Worm (Caenorhabditis elegans): ENCODE data around the gene C38C10.3.
"Not testable (repeated sequence)": the region's sequence is repeated elsewhere in the genome, so short reads cannot be mapped to it uniquely, and the experiment has no call there.

ce11 chrIII:9420231-9420630 lies 34.8 kb upstream of the C38C10.3 start, which contains the start of gene T26G10.4:
- not testable (repeated sequence) for TF ChIP-seq skn-1 (tag; optimal IDR thresholded peaks at IDR 0.05); ZK546.5 (tag; optimal IDR thresholded peaks at IDR 0.05); lin-39 (tag; optimal IDR thresholded peaks at IDR 0.05); lin-15B (tag; optimal IDR thresholded peaks at IDR 0.05); F37D6.2 (tag; optimal IDR thresholded peaks at IDR 0.05); zag-1 (tag; optimal IDR thresholded peaks at IDR 0.05); unc-39 (tag; optimal IDR thresholded peaks at IDR 0.05); unc-62 (GFP tag; optimal IDR thresholded peaks at IDR 0.05 in 1 of 2); unc-62 (tag; optimal IDR thresholded peaks at IDR 0.05); nhr-237 (tag; optimal IDR thresholded peaks at IDR 0.05)
